Fruit fly (Drosophila melanogaster) whole organism, embryonic: ENCODE results near the gene Dyrk2.

Source experiments
- Bteb2 ChIP-seq: fragments of 200-800 bp; sonication (Bioruptor generic); optimal IDR thresholded peaks from 2 replicates; lab custom pipeline; 2016; ENCODE audit warnings: missing biosample characterization, missing genetic modification characterization
- CG10209 ChIP-seq: fragments of 200-800 bp; sonication (Bioruptor generic); optimal IDR thresholded peaks from 3 replicates; lab custom pipeline; 2017; ENCODE audit warnings: missing biosample characterization, mild to moderate bottlenecking, missing genetic modification characterization, missing genetic modification reagents
- CG11560 ChIP-seq: fragments of 200-800 bp; sonication (Bioruptor generic); IDR thresholded peaks from 3 replicates; pipeline ENCODE4 v1.3.6; 2022; ENCODE audit warnings: missing biosample characterization, missing genetic modification characterization
- CG11695 ChIP-seq: fragments of 200-800 bp; sonication (Bioruptor generic); IDR thresholded peaks from 3 replicates; pipeline ENCODE4 v1.3.6; 2022; ENCODE audit warnings: missing biosample characterization, missing genetic modification characterization
- CG12236 ChIP-seq: fragments of 200-800 bp; sonication (Bioruptor generic); optimal IDR thresholded peaks from 2 replicates; lab custom pipeline; 2016; ENCODE audit warnings: missing biosample characterization, missing genetic modification characterization
- CG12769 ChIP-seq: fragments of 200-800 bp; sonication (Bioruptor generic); optimal IDR thresholded peaks from 2 replicates; lab custom pipeline; 2019; ENCODE audit warnings: missing biosample characterization, mild to moderate bottlenecking, missing genetic modification characterization, moderate library complexity
- CG13894 ChIP-seq: fragments of 200-800 bp; sonication (Bioruptor generic); optimal IDR thresholded peaks from 3 replicates; lab custom pipeline; 2018; ENCODE audit warnings: missing biosample characterization, mild to moderate bottlenecking, missing genetic modification characterization, moderate library complexity
- CG15073 ChIP-seq: fragments of 200-800 bp; sonication (Bioruptor generic); optimal IDR thresholded peaks from 2 replicates; lab custom pipeline; 2016; ENCODE audit warnings: missing biosample characterization, missing genetic modification characterization
- CG15479 ChIP-seq: fragments of 200-800 bp; sonication (Bioruptor generic); optimal IDR thresholded peaks from 3 replicates; lab custom pipeline; 2019; ENCODE audit warnings: missing biosample characterization, mild to moderate bottlenecking, missing genetic modification characterization, moderate library complexity
- CG17328 ChIP-seq: fragments of 200-800 bp; sonication (Bioruptor generic); IDR thresholded peaks from 2 replicates; pipeline ENCODE4 v1.3.6; 2022; ENCODE audit warnings: missing biosample characterization, missing genetic modification characterization
- CG34376 ChIP-seq: fragments of 200-800 bp; sonication (Bioruptor generic); optimal IDR thresholded peaks from 2 replicates; lab custom pipeline; 2018; ENCODE audit warnings: missing biosample characterization, mild to moderate bottlenecking, missing genetic modification characterization
- CG3726 ChIP-seq: fragments of 200-800 bp; sonication (Bioruptor generic); IDR thresholded peaks from 3 replicates; pipeline ENCODE4, ENCODE4 v1.3.6; 2022; ENCODE audit warnings: missing biosample characterization, missing genetic modification characterization
- CG3838 ChIP-seq: fragments of 200-800 bp; sonication (Bioruptor generic); optimal IDR thresholded peaks from 3 replicates; lab custom pipeline; 2016; ENCODE audit warnings: missing biosample characterization, missing genetic modification characterization
- CG3847 ChIP-seq: fragments of 200-800 bp; sonication (Bioruptor generic); IDR thresholded peaks from 2 replicates; pipeline ENCODE4 v1.3.6; 2022; ENCODE audit warnings: missing biosample characterization, missing genetic modification characterization
- CG3995 ChIP-seq: fragments of 200-800 bp; sonication (Bioruptor generic); optimal IDR thresholded peaks from 3 replicates; lab custom pipeline; 2016; ENCODE audit warnings: missing biosample characterization, missing genetic modification characterization
- CG4360 ChIP-seq: fragments of 200-800 bp; sonication (Bioruptor generic); IDR thresholded peaks from 2 replicates; pipeline ENCODE4 v1.3.6; 2022; ENCODE audit warnings: missing biosample characterization, missing genetic modification characterization
- CG5245 ChIP-seq: fragments of 200-800 bp; sonication (Bioruptor generic); optimal IDR thresholded peaks from 3 replicates; lab custom pipeline; 2016; ENCODE audit warnings: missing biosample characterization, missing genetic modification characterization
- CG7271 ChIP-seq: fragments of 200-800 bp; sonication (Bioruptor generic); optimal IDR thresholded peaks from 2 replicates; lab custom pipeline; 2018; ENCODE audit warnings: missing biosample characterization, mild to moderate bottlenecking, missing genetic modification characterization, moderate library complexity
- CG7987 ChIP-seq: fragments of 200-800 bp; sonication (Bioruptor generic); optimal IDR thresholded peaks from 2 replicates; lab custom pipeline; 2018; ENCODE audit warnings: missing biosample characterization, mild to moderate bottlenecking, missing genetic modification characterization, moderate library complexity
- CG8281 ChIP-seq: fragments of 200-800 bp; sonication (Bioruptor generic); optimal IDR thresholded peaks from 2 replicates; lab custom pipeline; 2018; ENCODE audit warnings: missing biosample characterization, mild to moderate bottlenecking, missing genetic modification characterization, moderate library complexity
- CG8765 ChIP-seq: fragments of 200-800 bp; sonication (Bioruptor generic); IDR thresholded peaks from 2 replicates; pipeline ENCODE4 v1.3.6; 2022; ENCODE audit warnings: missing biosample characterization, missing genetic modification characterization
- CG9215 ChIP-seq: fragments of 200-800 bp; sonication (Bioruptor generic); IDR thresholded peaks from 2 replicates; pipeline ENCODE4 v1.3.6; 2022; ENCODE audit warnings: missing biosample characterization, missing genetic modification characterization
- CG9932 ChIP-seq: fragments of 200-800 bp; sonication (Bioruptor generic); IDR thresholded peaks from 2 replicates; pipeline ENCODE4 v1.3.6; 2022; ENCODE audit warnings: missing biosample characterization, missing genetic modification characterization
- D19A ChIP-seq: fragments of 200-800 bp; optimal IDR thresholded peaks from 3 replicates; lab custom pipeline; 2019; ENCODE audit warnings: missing biosample characterization, mild to moderate bottlenecking, missing genetic modification characterization, moderate library complexity
- Ets65A ChIP-seq: fragments of 200-800 bp; sonication (Bioruptor generic); peaks from one replicate; lab custom pipeline; 2016; ENCODE audit warnings: missing biosample characterization, missing genetic modification characterization
- H15 ChIP-seq: fragments of 200-800 bp; sonication (Bioruptor generic); IDR thresholded peaks from 3 replicates; pipeline ENCODE4 v1.3.6; 2022; ENCODE audit warnings: missing biosample characterization, missing genetic modification characterization
- HmgZ ChIP-seq: fragments of 200-800 bp; sonication (Bioruptor generic); optimal IDR thresholded peaks from 2 replicates; lab custom pipeline; 2018; ENCODE audit warnings: missing biosample characterization, mild to moderate bottlenecking, missing genetic modification characterization
- Hr39 ChIP-seq: fragments of >200 bp; optimal IDR thresholded peaks from 2 replicates; lab custom pipeline; 2017
- Lhr ChIP-seq: fragments of 200-800 bp; sonication (Bioruptor generic); optimal IDR thresholded peaks from 3 replicates; lab custom pipeline; 2017; ENCODE audit warnings: mild to moderate bottlenecking, missing biosample characterization, missing genetic modification reagents, missing genetic modification characterization
- Opbp ChIP-seq: fragments of 200-800 bp; sonication (Bioruptor generic); IDR thresholded peaks from 3 replicates; pipeline ENCODE4 v1.3.6; 2022; ENCODE audit warnings: missing biosample characterization, missing genetic modification characterization; ENCODE audit not compliant: partially characterized antibody
- Vsx1 ChIP-seq: fragments of 200-800 bp; sonication (Bioruptor generic); optimal IDR thresholded peaks from 2 replicates; lab custom pipeline; 2017; ENCODE audit warnings: missing biosample characterization, mild to moderate bottlenecking, missing genetic modification characterization, missing genetic modification reagents
- abd-A ChIP-seq: fragments of 200-800 bp; sonication (Bioruptor generic); optimal IDR thresholded peaks from 3 replicates; lab custom pipeline; 2019; ENCODE audit warnings: missing biosample characterization, mild to moderate bottlenecking, missing genetic modification characterization, moderate library complexity
- amos ChIP-seq: fragments of 200-800 bp; sonication (Bioruptor generic); IDR thresholded peaks from 2 replicates; pipeline ENCODE4 v1.3.6; 2022; ENCODE audit warnings: missing biosample characterization, missing genetic modification characterization; ENCODE audit not compliant: partially characterized antibody
- ara ChIP-seq: fragments of 200-800 bp; sonication (Bioruptor generic); IDR thresholded peaks from 2 replicates; pipeline ENCODE4 v1.3.6; 2022; ENCODE audit warnings: missing biosample characterization, missing genetic modification characterization
- chinmo ChIP-seq: fragments of 200-800 bp; sonication (Bioruptor generic); IDR thresholded peaks from 4 replicates; pipeline ENCODE4 v1.3.6; 2022; ENCODE audit warnings: missing biosample characterization, missing genetic modification characterization; ENCODE audit not compliant: partially characterized antibody
- dysf ChIP-seq: fragments of 200-800 bp; sonication (Bioruptor generic); IDR thresholded peaks from 3 replicates; pipeline ENCODE4 v1.3.6; 2022; ENCODE audit warnings: missing biosample characterization, missing genetic modification characterization
- fd96Cb ChIP-seq: fragments of 200-800 bp; sonication (Bioruptor generic); optimal IDR thresholded peaks from 2 replicates; lab custom pipeline; 2018; ENCODE audit warnings: missing biosample characterization, mild to moderate bottlenecking, missing genetic modification characterization, moderate library complexity
- fru ChIP-seq: fragments of >200 bp; optimal IDR thresholded peaks from 2 replicates; lab custom pipeline; 2017
- knrl ChIP-seq: fragments of 200-800 bp; sonication (Bioruptor generic); IDR thresholded peaks from 3 replicates; pipeline ENCODE4 v1.3.6; 2022; ENCODE audit warnings: missing biosample characterization, missing genetic modification characterization; ENCODE audit not compliant: partially characterized antibody
- prd ChIP-seq, 3 experiments: fragments of >200 bp in 2 of 3; fragments of 200-800 bp in 1 of 3; sonication (Bioruptor generic) in 1 of 3; optimal IDR thresholded peaks in 2 of 3; IDR thresholded peaks in 1 of 3; 2 replicates in 2 of 3; 3 replicates in 1 of 3; pipeline versions ENCODE4 v1.3.6 to Lab custom; 2017 to 2022; ENCODE audit warnings: missing biosample characterization in 1 of 3, missing genetic modification characterization in 1 of 3
- row ChIP-seq: fragments of 200-800 bp; sonication (Bioruptor generic); IDR thresholded peaks from 3 replicates; pipeline ENCODE4 v1.3.6; 2022; ENCODE audit warnings: missing biosample characterization, missing genetic modification characterization
- salm ChIP-seq: fragments of 200-800 bp; sonication (Bioruptor generic); optimal IDR thresholded peaks from 2 replicates; lab custom pipeline; 2018; ENCODE audit warnings: missing biosample characterization, mild to moderate bottlenecking, missing genetic modification characterization
- so ChIP-seq: fragments of 200-800 bp; sonication (Bioruptor generic); IDR thresholded peaks from 3 replicates; pipeline ENCODE4 v1.3.6; 2022; ENCODE audit warnings: missing biosample characterization, missing genetic modification characterization
- sqz ChIP-seq: fragments of 200-800 bp; sonication (Bioruptor generic); optimal IDR thresholded peaks from 3 replicates; lab custom pipeline; 2018; ENCODE audit warnings: missing biosample characterization, mild to moderate bottlenecking, missing genetic modification characterization
- tap ChIP-seq: fragments of 200-800 bp; optimal IDR thresholded peaks from 3 replicates; lab custom pipeline; 2019; ENCODE audit warnings: missing biosample characterization, mild to moderate bottlenecking, missing genetic modification characterization, moderate library complexity
- ttk ChIP-seq: fragments of 200-800 bp; sonication (Bioruptor generic); IDR thresholded peaks from 2 replicates; pipeline ENCODE4 v2.1.2; 2022; ENCODE audit warnings: missing biosample characterization, missing genetic modification characterization
- twi ChIP-seq: fragments of 200-800 bp; optimal IDR thresholded peaks from 2 replicates; lab custom pipeline; 2019; ENCODE audit warnings: missing biosample characterization, mild to moderate bottlenecking, missing genetic modification characterization, moderate library complexity
- vnd ChIP-seq: fragments of 200-800 bp; sonication (Bioruptor generic); IDR thresholded peaks from 3 replicates; pipeline ENCODE4 v1.3.6; 2022; ENCODE audit warnings: missing biosample characterization, missing genetic modification characterization; ENCODE audit not compliant: partially characterized antibody
- zf30C ChIP-seq: fragments of 200-800 bp; sonication (Bioruptor generic); optimal IDR thresholded peaks from 3 replicates; lab custom pipeline; 2018; ENCODE audit warnings: missing biosample characterization, mild to moderate bottlenecking, missing genetic modification characterization

Gene Dyrk2

dm6 chr2L:14157993-14158392 lies 75.9 kb downstream of the Dyrk2 start:
- TF ChIP-seq amos, result no peak
- no peak for TF ChIP-seq tap (tag; lab: Kevin White, UChicago)
- TF ChIP-seq salm, result no peak
- no peak for TF ChIP-seq CG17328 (GFP tag; lab: Robert Waterston, UW)
- no peak for TF ChIP-seq twi
- peak; percentile 51 for TF ChIP-seq Hr39 (lab: Kevin White, UChicago)
- 0 out of 2 replicates have a peak, but pooled peaks have one; percentile 15 for TF ChIP-seq CG9215 (GFP tag; lab: Robert Waterston, UW)
- TF ChIP-seq so (GFP tag; lab: Robert Waterston, UW), result no peak
- no peak for TF ChIP-seq fru
- no peak for TF ChIP-seq CG15479 (GFP tag; lab: Kevin White, UChicago)
- TF ChIP-seq CG15073 (GFP tag; lab: Kevin White, UChicago), result no peak
- peak; percentile 8 for TF ChIP-seq Ets65A (GFP tag; lab: Kevin White, UChicago)
- no peak for TF ChIP-seq CG12236 (GFP tag; lab: Kevin White, UChicago)
- TF ChIP-seq CG5245 (GFP tag; lab: Kevin White, UChicago), result no peak
- TF ChIP-seq knrl, result no peak
- TF ChIP-seq CG7987 (GFP tag; lab: Kevin White, UChicago), result no peak
- TF ChIP-seq ttk, result no peak
- TF ChIP-seq CG11560, result no peak

dm6 chr2L:14146368-14146767 lies 87.6 kb downstream of the Dyrk2 start:
- TF ChIP-seq CG8765, result no peak
- TF ChIP-seq H15 (GFP tag; lab: Robert Waterston, UW), result no peak
- TF ChIP-seq CG4360, result 0 out of 2 replicates have a peak, but pooled peaks have one; percentile 5
- TF ChIP-seq sqz (GFP tag; lab: Kevin White, UChicago), result peak; percentile 56
- TF ChIP-seq CG12769 (tag; lab: Kevin White, UChicago), result no peak
- no peak for TF ChIP-seq fd96Cb (tag; lab: Kevin White, UChicago)
- TF ChIP-seq CG13894 (tag; lab: Kevin White, UChicago), result peak; percentile 60
- peak; percentile 83 for TF ChIP-seq abd-A (tag; lab: Kevin White, UChicago)
- no peak for TF ChIP-seq CG3847 (GFP tag; lab: Robert Waterston, UW)

dm6 chr2L:14142842-14143241 lies 91.1 kb downstream of the Dyrk2 start:
- no peak for TF ChIP-seq D19A (tag; lab: Kevin White, UChicago)
- TF ChIP-seq CG3995 (GFP tag; lab: Kevin White, UChicago), result no peak
- TF ChIP-seq Lhr (GFP tag; lab: Kevin White, UChicago), result no peak
- no peak for TF ChIP-seq CG3726 (GFP tag; lab: Robert Waterston, UW)
- TF ChIP-seq CG9932 (GFP tag; lab: Robert Waterston, UW), result no peak
- no peak for TF ChIP-seq CG3838
- TF ChIP-seq HmgZ (tag; lab: Kevin White, UChicago), result no peak
- TF ChIP-seq prd (optimal IDR thresholded peaks at IDR 0.05; lab: Kevin White, UChicago), result no peak
- no peak for TF ChIP-seq prd (GFP tag; IDR thresholded peaks at IDR 0.05; lab: Robert Waterston, UW)
- TF ChIP-seq Opbp (GFP tag; lab: Robert Waterston, UW), result no peak

dm6 chr2L:14141238-14141637 lies 92.7 kb downstream of the Dyrk2 start:
- no peak for TF ChIP-seq CG7271 (tag; lab: Kevin White, UChicago)
- TF ChIP-seq Vsx1 (GFP tag; lab: Kevin White, UChicago), result no peak
- no peak for TF ChIP-seq zf30C (GFP tag; lab: Kevin White, UChicago)
- TF ChIP-seq CG34376 (GFP tag; lab: Kevin White, UChicago), result no peak
- TF ChIP-seq CG10209 (GFP tag; lab: Kevin White, UChicago), result peak; percentile 32
- no peak for TF ChIP-seq Bteb2 (GFP tag; lab: Kevin White, UChicago)
- no peak for TF ChIP-seq vnd (GFP tag; lab: Robert Waterston, UW)
- TF ChIP-seq CG11695, result 0 out of 3 replicates have a peak, but pooled peaks have one; percentile 36
- TF ChIP-seq chinmo (GFP tag; lab: Robert Waterston, UW), result no peak
- peak; percentile 67 for TF ChIP-seq row (GFP tag; lab: Robert Waterston, UW)
- TF ChIP-seq CG8281 (tag; lab: Kevin White, UChicago), result no peak
- peak; percentile 56; the same call in 2 of the 3 replicates for TF ChIP-seq dysf (GFP tag; lab: Robert Waterston, UW)
- TF ChIP-seq ara (GFP tag; lab: Robert Waterston, UW), result no peak
